Fruit fly (Drosophila melanogaster) whole organism, adult: Measurements from ENCODE around the gene sqh.

Experiments used
- CG14711 ChIP-seq: fragments of 200-800 bp; sonication (Bioruptor generic); optimal IDR thresholded peaks from 2 replicates; lab custom pipeline; 2018; ENCODE audit warnings: missing biosample characterization, mild to moderate bottlenecking, missing genetic modification characterization, moderate library complexity
- CG1620 ChIP-seq: fragments of 200-800 bp; sonication (Bioruptor generic); optimal IDR thresholded peaks from 2 replicates; lab custom pipeline; 2016; ENCODE audit warnings: missing biosample characterization, missing genetic modification characterization
- CG5204 ChIP-seq: fragments of 200-800 bp; sonication (Bioruptor generic); optimal IDR thresholded peaks from 2 replicates; lab custom pipeline; 2016; ENCODE audit warnings: missing biosample characterization, missing genetic modification characterization
- Clk ChIP-seq: fragments of 200-800 bp; sonication (Bioruptor generic); optimal IDR thresholded peaks from 2 replicates; lab custom pipeline; 2017; ENCODE audit warnings: missing biosample characterization, missing genetic modification characterization
- bab1 ChIP-seq: fragments of 200-800 bp; sonication (Bioruptor generic); optimal IDR thresholded peaks from 3 replicates; lab custom pipeline; 2019; ENCODE audit warnings: missing biosample characterization, mild to moderate bottlenecking, missing genetic modification characterization, moderate library complexity

DNA sequence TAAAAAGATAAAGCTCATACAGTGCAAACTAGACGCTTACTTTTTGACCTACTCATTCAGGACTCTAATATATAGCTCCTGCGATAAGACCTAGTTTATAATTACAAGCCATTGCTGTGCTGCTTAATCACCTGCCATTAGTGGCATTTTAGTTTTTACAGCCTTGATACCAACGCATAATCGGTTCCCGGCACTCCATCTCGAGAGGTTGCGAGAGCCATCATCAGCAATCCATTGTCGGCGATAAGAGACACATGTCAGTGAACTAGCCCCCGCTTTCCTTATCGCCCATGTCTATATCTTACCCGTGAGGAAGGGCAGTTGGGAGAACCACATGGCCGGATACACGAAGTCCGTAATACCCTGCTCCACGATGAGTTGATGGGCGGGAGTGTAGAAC is 23.5 kb downstream of the sqh start:
- TF ChIP-seq CG5204 (GFP tag; lab: Kevin White, UChicago) (no peak), CG1620 (no peak), CG14711 (tag; lab: Kevin White, UChicago) (no peak), Clk (GFP tag; lab: Kevin White, UChicago) (no peak), bab1 (GFP tag; lab: Kevin White, UChicago) (no peak)
